Worm (Caenorhabditis elegans): ENCODE measurements around the gene pct-1.

DNA sequence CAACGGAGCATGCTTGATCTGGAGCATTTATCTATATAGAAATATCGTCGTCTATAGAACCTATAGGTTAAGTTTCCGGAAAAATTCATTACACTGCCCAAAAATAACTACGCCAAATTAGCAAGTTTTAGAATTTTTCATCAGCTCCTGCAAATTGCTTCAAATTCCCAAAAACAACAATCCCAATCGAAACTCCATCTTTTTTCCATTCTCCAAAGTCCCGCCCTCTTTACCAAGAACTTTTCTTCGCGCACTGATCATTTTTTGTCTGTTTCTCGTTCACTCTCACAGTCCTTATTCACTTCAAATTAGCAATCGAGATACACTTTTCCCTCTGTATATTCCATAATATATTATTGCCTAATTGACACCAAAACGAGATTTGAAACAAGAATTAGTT lies 30.0 kb downstream of the pct-1 start, which contains the start of gene svh-1:
- no peak for TF ChIP-seq attf-4 (tag; optimal IDR thresholded peaks at IDR 0.05)
- no peak for TF ChIP-seq nhr-237 (tag; optimal IDR thresholded peaks at IDR 0.05)
- no peak for TF ChIP-seq nhr-11 (tag; optimal IDR thresholded peaks at IDR 0.05)
- no peak for TF ChIP-seq T26A8.4 (GFP tag; IDR thresholded peaks at IDR 0.05)
- TF ChIP-seq sdz-12 (GFP tag; optimal IDR thresholded peaks at IDR 0.05), result no peak
- TF ChIP-seq ceh-20 (GFP tag; IDR thresholded peaks at IDR 0.05), result no peak
- no peak for TF ChIP-seq ceh-82 (tag; optimal IDR thresholded peaks at IDR 0.05)
- TF ChIP-seq fkh-10 (GFP tag; optimal IDR thresholded peaks at IDR 0.05), result no peak
- no peak for TF ChIP-seq unc-62 (GFP tag; optimal IDR thresholded peaks at IDR 0.05 in 1 of 2)
- no peak for TF ChIP-seq unc-62 (tag; optimal IDR thresholded peaks at IDR 0.05)
- no peak for TF ChIP-seq php-3 (GFP tag; IDR thresholded peaks at IDR 0.05)

Data from whole organism, L4 larva.